Worm (Caenorhabditis elegans): ENCODE measurements around the gene Y54G2A.41.

The Y54G2A.41 gene

ce11 chrIV:2802193-2802592 lies 50.5 kb downstream of the Y54G2A.41 start (continued):
- TF ChIP-seq Y75B8A.6 (GFP tag; IDR thresholded peaks at IDR 0.05) = 0 out of 2 replicates have a peak, but pooled peaks have one; percentile 25
- TF ChIP-seq lin-38 (GFP tag; IDR thresholded peaks at IDR 0.05) = peak; percentile 65
- no peak for TF ChIP-seq nhr-76 (tag; optimal IDR thresholded peaks at IDR 0.05)
- 0 out of 2 replicates have a peak, but pooled peaks have one; percentile 33 for TF ChIP-seq tra-1 (GFP tag; IDR thresholded peaks at IDR 0.05)
- TF ChIP-seq snpc-1.2 (GFP tag; IDR thresholded peaks at IDR 0.05) = peak; percentile 52; the same call in 1 of the 2 replicates
- peak; percentile 51; the same call in 1 of the 2 replicates for TF ChIP-seq hmg-1.1 (GFP tag; IDR thresholded peaks at IDR 0.05)
- TF ChIP-seq nhr-28 (tag; optimal IDR thresholded peaks at IDR 0.05) = no peak
- TF ChIP-seq mes-2 (tag; optimal IDR thresholded peaks at IDR 0.05; ENCODE audit: poor library complexity, severe bottlenecking) = peak; percentile 54
- peak; percentile 48 for TF ChIP-seq Y5F2A.4 (GFP tag; optimal IDR thresholded peaks at IDR 0.05)
- no peak for TF ChIP-seq hif-1 (tag; optimal IDR thresholded peaks at IDR 0.05)
- peak; percentile 5 for TF ChIP-seq hlh-11 (tag; optimal IDR thresholded peaks at IDR 0.05)
- peak; percentile 4 for TF ChIP-seq mep-1 (tag; optimal IDR thresholded peaks at IDR 0.05)
- TF ChIP-seq aly-2 (tag; optimal IDR thresholded peaks at IDR 0.05) = peak; percentile 12
- TF ChIP-seq ceh-82 (tag; optimal IDR thresholded peaks at IDR 0.05) = no peak
- no peak for TF ChIP-seq nhr-41 (GFP tag; IDR thresholded peaks at IDR 0.05)
- no peak for TF ChIP-seq lin-15B (tag; optimal IDR thresholded peaks at IDR 0.05)
- peak; percentile 74 for TF ChIP-seq pha-4 (GFP tag; IDR thresholded peaks at IDR 0.05)
- no peak for TF ChIP-seq pha-4 (tag; optimal IDR thresholded peaks at IDR 0.05)
- TF ChIP-seq spr-1 (tag; optimal IDR thresholded peaks at IDR 0.05) = peak; percentile 28
- TF ChIP-seq D1046.2 (GFP tag; IDR thresholded peaks at IDR 0.05) = peak; percentile 79; the same call in 1 of the 2 replicates
- 0 out of 2 replicates have a peak, but pooled peaks have one; percentile 7 for TF ChIP-seq php-3 (GFP tag; IDR thresholded peaks at IDR 0.05)
